Worm (Caenorhabditis elegans) whole organism, young adult: Measurements from ENCODE around the gene age-1.
A peak's percentile ranks its signal among the peaks of the same experiment; 100 is the strongest.

Source experiments
- B0019.2 ChIP-seq: fragments of 200-800 bp; sonication (Bioruptor generic); conservative IDR thresholded peaks from 2 replicates; pipeline ENCODE4 v1.3.6; 2022; ENCODE audit warnings: missing genetic modification reagents, missing genetic modification characterization, missing compliant biosample characterization
- B0336.3 ChIP-seq: fragments of 200-800 bp; sonication (Bioruptor generic); IDR thresholded peaks from 2 replicates; pipeline ENCODE4 v1.3.6; 2022; ENCODE audit warnings: missing genetic modification characterization, missing compliant biosample characterization
- C06A6.2 ChIP-seq: fragments of 200-800 bp; sonication (Bioruptor generic); conservative IDR thresholded peaks from 2 replicates; pipeline ENCODE4 v1.3.6; 2022; ENCODE audit warnings: missing genetic modification characterization, missing compliant biosample characterization
- C17E4.6 ChIP-seq: fragments of 200-800 bp; sonication (Bioruptor generic); IDR thresholded peaks from 2 replicates; pipeline ENCODE4 v1.3.6; 2022; ENCODE audit warnings: missing genetic modification reagents, missing genetic modification characterization, missing compliant biosample characterization
- D2030.7 ChIP-seq: fragments of 200-800 bp; sonication (Bioruptor generic); IDR thresholded peaks from 2 replicates; pipeline ENCODE4 v1.3.6; 2022; ENCODE audit warnings: missing genetic modification reagents, missing genetic modification characterization, missing compliant biosample characterization
- F39B2.1 ChIP-seq: fragments of 200-800 bp; sonication (Bioruptor generic); IDR thresholded peaks from 2 replicates; pipeline ENCODE4 v1.3.6; 2022; ENCODE audit warnings: missing genetic modification reagents, missing genetic modification characterization, missing compliant biosample characterization
- F49E8.2 ChIP-seq: sonication (generic microtip); optimal IDR thresholded peaks from 3 replicates; lab custom pipeline; 2017; ENCODE audit warnings: missing genetic modification characterization, mild to moderate bottlenecking, missing compliant biosample characterization, antibody characterized with exemption, moderate library complexity; ENCODE audit not compliant: insufficient read depth
- Y53G8AR.9 ChIP-seq: fragments of 200-800 bp; sonication (Bioruptor generic); conservative IDR thresholded peaks from 2 replicates; pipeline ENCODE4 v1.3.6; 2022; ENCODE audit warnings: missing genetic modification reagents, missing genetic modification characterization, missing compliant biosample characterization
- Y67H2A.10 ChIP-seq: fragments of 200-800 bp; sonication (Bioruptor generic); conservative IDR thresholded peaks from 2 replicates; pipeline ENCODE4 v1.3.6; 2022; ENCODE audit warnings: missing genetic modification reagents, missing genetic modification characterization, missing compliant biosample characterization
- Y95B8A.8 ChIP-seq: fragments of 200-800 bp; sonication (Bioruptor generic); IDR thresholded peaks from 2 replicates; pipeline ENCODE4 v1.3.6; 2022; ENCODE audit warnings: missing genetic modification reagents, missing genetic modification characterization, missing compliant biosample characterization
- ZK185.1 ChIP-seq: sonication (generic microtip); optimal IDR thresholded peaks from 2 replicates; lab custom pipeline; 2016; ENCODE audit warnings: mild to moderate bottlenecking, missing genetic modification characterization, missing compliant biosample characterization; ENCODE audit not compliant: poor library complexity, severe bottlenecking
- ama-1 ChIP-seq, 3 experiments: fragments of 150-350 bp in 1 of 3; sonication (generic microtip) in 2 of 3; optimal IDR thresholded peaks; 2 replicates each; lab custom pipeline; 2014 to 2018; ENCODE audit warnings: missing biosample characterization in 2 of 3, missing genetic modification characterization in 2 of 3, missing genetic modification reagents in 2 of 3
- aptf-3 ChIP-seq: fragments of 200-800 bp; sonication (Bioruptor generic); IDR thresholded peaks from 2 replicates; pipeline ENCODE4 v1.3.6; 2022; ENCODE audit warnings: missing genetic modification characterization, missing compliant biosample characterization
- athp-1 ChIP-seq: sonication (generic microtip); optimal IDR thresholded peaks from 2 replicates; lab custom pipeline; 2017; ENCODE audit warnings: mild to moderate bottlenecking, missing genetic modification characterization, missing compliant biosample characterization
- attf-5 ChIP-seq: fragments of 200-800 bp; sonication (Bioruptor generic); optimal IDR thresholded peaks from 2 replicates; lab custom pipeline; 2018; ENCODE audit warnings: mild to moderate bottlenecking, missing genetic modification characterization, missing compliant biosample characterization
- attf-6 ChIP-seq: fragments of 200-800 bp; sonication (Bioruptor generic); IDR thresholded peaks from 2 replicates; pipeline ENCODE4 v1.3.6; 2022; ENCODE audit warnings: missing genetic modification reagents, missing genetic modification characterization, missing compliant biosample characterization
- bed-2 ChIP-seq: fragments of 200-800 bp; sonication (Bioruptor generic); IDR thresholded peaks from 2 replicates; pipeline ENCODE4 v1.3.6; 2022; ENCODE audit warnings: missing genetic modification reagents, missing genetic modification characterization, missing compliant biosample characterization
- ccch-3 ChIP-seq: fragments of 200-800 bp; sonication (Bioruptor generic); optimal IDR thresholded peaks from 2 replicates; lab custom pipeline; 2018; ENCODE audit warnings: mild to moderate bottlenecking, missing genetic modification characterization, missing compliant biosample characterization
- ceh-100 ChIP-seq: fragments of 200-800 bp; sonication (Bioruptor generic); IDR thresholded peaks from 2 replicates; pipeline ENCODE4 v1.3.6; 2022; ENCODE audit warnings: missing genetic modification reagents, missing genetic modification characterization, missing compliant biosample characterization
- ceh-27 ChIP-seq: fragments of 200-800 bp; sonication (Bioruptor generic); optimal IDR thresholded peaks from 2 replicates; lab custom pipeline; 2018; ENCODE audit warnings: mild to moderate bottlenecking, missing genetic modification characterization, moderate library complexity, missing compliant biosample characterization
- dox-1 ChIP-seq: fragments of 200-800 bp; sonication (Bioruptor generic); IDR thresholded peaks from 2 replicates; pipeline ENCODE4 v1.3.6; 2022; ENCODE audit warnings: missing genetic modification reagents, missing genetic modification characterization, missing compliant biosample characterization
- dpl-1 ChIP-seq: fragments of 150-350 bp; optimal IDR thresholded peaks from 2 replicates; lab custom pipeline; 2014; ENCODE audit warnings: missing biosample characterization, missing genetic modification reagents, missing genetic modification characterization
- egl-44 ChIP-seq: fragments of 200-800 bp; sonication (Bioruptor generic); IDR thresholded peaks from 2 replicates; pipeline ENCODE4 v1.3.6; 2022; ENCODE audit warnings: missing genetic modification reagents, missing genetic modification characterization, missing compliant biosample characterization
- egrh-3 ChIP-seq: fragments of 200-800 bp; sonication (Bioruptor generic); IDR thresholded peaks from 2 replicates; pipeline ENCODE4 v1.3.6; 2022; ENCODE audit warnings: missing genetic modification reagents, missing genetic modification characterization, missing compliant biosample characterization
- ekl-4 ChIP-seq: fragments of 200-800 bp; sonication (Bioruptor generic); IDR thresholded peaks from 2 replicates; pipeline ENCODE4 v1.3.6; 2022; ENCODE audit warnings: missing genetic modification reagents, missing genetic modification characterization, missing compliant biosample characterization
- ets-4 ChIP-seq: fragments of 200-800 bp; sonication (Bioruptor generic); optimal IDR thresholded peaks from 2 replicates; lab custom pipeline; 2018; ENCODE audit warnings: mild to moderate bottlenecking, missing genetic modification characterization, missing compliant biosample characterization
- fkh-3 ChIP-seq: sonication (generic microtip); optimal IDR thresholded peaks from 2 replicates; lab custom pipeline; 2016; ENCODE audit warnings: mild to moderate bottlenecking, missing genetic modification characterization, missing compliant biosample characterization
- hmg-1.2 ChIP-seq: fragments of 200-800 bp; sonication (Bioruptor generic); IDR thresholded peaks from 2 replicates; pipeline ENCODE4 v1.3.6; 2022; ENCODE audit warnings: missing genetic modification reagents, missing genetic modification characterization, missing compliant biosample characterization
- hmg-20 ChIP-seq: fragments of 200-800 bp; sonication (Bioruptor generic); IDR thresholded peaks from 2 replicates; pipeline ENCODE4 v1.3.6; 2022; ENCODE audit warnings: missing genetic modification reagents, missing genetic modification characterization, missing compliant biosample characterization
- hsf-1 ChIP-seq: fragments of 200-800 bp; sonication (Bioruptor generic); IDR thresholded peaks from 2 replicates; pipeline ENCODE4 v1.3.6; 2022; ENCODE audit warnings: missing genetic modification reagents, missing genetic modification characterization, missing compliant biosample characterization
- let-607 ChIP-seq, 2 experiments: fragments of 200-800 bp in 1 of 2; sonication (Bioruptor generic) in 1 of 2; sonication (generic microtip) in 1 of 2; optimal IDR thresholded peaks; 2 replicates each; lab custom pipeline; 2016 to 2018; ENCODE audit warnings: mild to moderate bottlenecking in 2 of 2, missing compliant biosample characterization in 2 of 2, missing genetic modification characterization in 2 of 2, moderate library complexity in 2 of 2, missing genotype in 1 of 2
- lin-35 ChIP-seq, 3 experiments: fragments of 150-350 bp in 2 of 3; sonication (generic microtip) in 1 of 3; optimal IDR thresholded peaks; 2 replicates each; lab custom pipeline; 2014 to 2018; ENCODE audit warnings: missing biosample characterization in 3 of 3, missing genetic modification characterization in 3 of 3, missing genetic modification reagents in 3 of 3
- lin-40 ChIP-seq: sonication (generic microtip); optimal IDR thresholded peaks from 2 replicates; lab custom pipeline; 2016; ENCODE audit warnings: missing genetic modification characterization, mild to moderate bottlenecking, missing compliant biosample characterization, missing genotype, missing genetic modification reagents
- lsl-1 ChIP-seq: fragments of 200-800 bp; sonication (Bioruptor generic); optimal IDR thresholded peaks from 2 replicates; lab custom pipeline; 2018; ENCODE audit warnings: mild to moderate bottlenecking, missing genetic modification characterization, moderate library complexity, missing compliant biosample characterization
- madf-3 ChIP-seq: fragments of 200-800 bp; sonication (Bioruptor generic); IDR thresholded peaks from 2 replicates; pipeline ENCODE4 v1.3.6; 2022; ENCODE audit warnings: missing genetic modification reagents, missing genetic modification characterization, missing compliant biosample characterization
- madf-8 ChIP-seq: fragments of 200-800 bp; sonication (Bioruptor generic); conservative IDR thresholded peaks from 2 replicates; pipeline ENCODE4 v1.3.6; 2022; ENCODE audit warnings: missing genetic modification reagents, missing genetic modification characterization, missing compliant biosample characterization
- mel-28 ChIP-seq: sonication (generic microtip); optimal IDR thresholded peaks from 2 replicates; lab custom pipeline; 2016; ENCODE audit warnings: borderline replicate concordance, mild to moderate bottlenecking, missing genetic modification characterization, missing compliant biosample characterization
- nfya-2 ChIP-seq: fragments of 200-800 bp; sonication (Bioruptor generic); IDR thresholded peaks from 2 replicates; pipeline ENCODE4 v1.3.6; 2022; ENCODE audit warnings: missing genetic modification reagents, missing genetic modification characterization, missing compliant biosample characterization
- nfyb-1 ChIP-seq: fragments of 200-800 bp; sonication (Bioruptor generic); IDR thresholded peaks from 2 replicates; pipeline ENCODE4 v1.3.6; 2022; ENCODE audit warnings: missing genetic modification reagents, missing genetic modification characterization, missing compliant biosample characterization
- pha-4 ChIP-seq: fragments of 150-350 bp; sonication (generic microtip); optimal IDR thresholded peaks from 2 replicates; lab custom pipeline; 2014; ENCODE audit warnings: missing biosample characterization, missing genetic modification reagents, missing genetic modification characterization
- sdz-38 ChIP-seq: sonication (generic microtip); optimal IDR thresholded peaks from 2 replicates; lab custom pipeline; 2016; ENCODE audit warnings: missing genotype, missing genetic modification characterization, missing compliant biosample characterization
- snpc-1.1 ChIP-seq: sonication (generic microtip); optimal IDR thresholded peaks from 2 replicates; lab custom pipeline; 2017; ENCODE audit warnings: missing genetic modification characterization, mild to moderate bottlenecking, missing compliant biosample characterization, antibody characterized with exemption, moderate library complexity, missing genotype, missing genetic modification reagents; ENCODE audit not compliant: insufficient read depth
- tlf-1 ChIP-seq: fragments of 200-800 bp; sonication (Bioruptor generic); optimal IDR thresholded peaks from 2 replicates; lab custom pipeline; 2018; ENCODE audit warnings: mild to moderate bottlenecking, missing genetic modification characterization, missing compliant biosample characterization
- unc-130 ChIP-seq: sonication (generic microtip); optimal IDR thresholded peaks from 2 replicates; lab custom pipeline; 2016; ENCODE audit warnings: missing genetic modification reagents, missing genetic modification characterization, missing compliant biosample characterization
- xnd-1 ChIP-seq: sonication (generic microtip); optimal IDR thresholded peaks from 2 replicates; lab custom pipeline; 2016; ENCODE audit warnings: missing genotype, missing genetic modification reagents, missing genetic modification characterization, missing compliant biosample characterization
- zfh-2 ChIP-seq: fragments of 200-800 bp; sonication (Bioruptor generic); conservative IDR thresholded peaks from 2 replicates; pipeline ENCODE4 v1.3.6; 2022; ENCODE audit warnings: missing genetic modification reagents, missing genetic modification characterization, missing compliant biosample characterization
- zim-3 ChIP-seq: sonication (generic microtip); optimal IDR thresholded peaks from 2 replicates; lab custom pipeline; 2017; ENCODE audit warnings: mild to moderate bottlenecking, missing genetic modification characterization, moderate library complexity, missing compliant biosample characterization
- ztf-18 ChIP-seq: sonication (generic microtip); optimal IDR thresholded peaks from 2 replicates; lab custom pipeline; 2016; ENCODE audit warnings: missing genotype, mild to moderate bottlenecking, missing genetic modification characterization, missing compliant biosample characterization
- ztf-6 ChIP-seq: fragments of 200-800 bp; sonication (Bioruptor generic); IDR thresholded peaks from 2 replicates; pipeline ENCODE4 v1.3.6; 2022; ENCODE audit warnings: missing genetic modification reagents, missing genetic modification characterization, missing compliant biosample characterization

The age-1 gene

ce11 chrII:11544714-11545113 lies 17.9 kb upstream of the age-1 start, which contains the start of gene F54D5.9:
F54D5.9 (minus strand) TSS chrII:11544828.
- TF ChIP-seq lsl-1, result peak; percentile 87
- no peak for TF ChIP-seq athp-1 (tag; lab: Kevin White, UChicago)
- TF ChIP-seq nfya-2 (GFP tag; lab: Robert Waterston, UW), result no peak
- no peak for TF ChIP-seq C06A6.2 (GFP tag; lab: Robert Waterston, UW)
- TF ChIP-seq ceh-100 (GFP tag; lab: Robert Waterston, UW), result no peak
- TF ChIP-seq zim-3, result no peak
- no peak for TF ChIP-seq unc-130 (GFP tag; lab: Kevin White, UChicago)
- TF ChIP-seq ekl-4 (GFP tag; lab: Robert Waterston, UW), result no peak
- TF ChIP-seq ztf-6 (GFP tag; lab: Robert Waterston, UW), result no peak
- TF ChIP-seq bed-2, result no peak
- TF ChIP-seq C17E4.6, result no peak
- no peak for TF ChIP-seq ceh-27 (GFP tag; lab: Kevin White, UChicago)
- peak; percentile 80 for TF ChIP-seq madf-8 (GFP tag; lab: Robert Waterston, UW)
- TF ChIP-seq F39B2.1, result no peak
- no peak for TF ChIP-seq sdz-38 (tag; lab: Kevin White, UChicago)
- no peak for TF ChIP-seq lin-40 (tag; lab: Kevin White, UChicago)
- no peak for TF ChIP-seq tlf-1 (GFP tag; lab: Kevin White, UChicago)
- TF ChIP-seq nfyb-1, result no peak
- no peak for TF ChIP-seq zfh-2 (GFP tag; lab: Robert Waterston, UW)
- peak; percentile 72 for TF ChIP-seq hsf-1 (GFP tag; lab: Robert Waterston, UW)
- no peak for TF ChIP-seq Y67H2A.10 (GFP tag; lab: Robert Waterston, UW)
- peak; percentile 36 for TF ChIP-seq dpl-1
- TF ChIP-seq xnd-1, result peak; percentile 55
- TF ChIP-seq hmg-20 (GFP tag; lab: Robert Waterston, UW), result no peak
- no peak for TF ChIP-seq ama-1 (optimal IDR thresholded peaks at IDR 0.05; lab: Kevin White, UChicago)
- TF ChIP-seq ama-1 (GFP tag; optimal IDR thresholded peaks at IDR 0.05; lab: Kevin White, UChicago), result no peak
- no peak for TF ChIP-seq snpc-1.1 (tag; lab: Kevin White, UChicago)
- TF ChIP-seq lin-35 (GFP tag; optimal IDR thresholded peaks at IDR 0.05; lab: Kevin White, UChicago), result no peak
- TF ChIP-seq Y95B8A.8 (GFP tag; lab: Robert Waterston, UW), result no peak
- no peak for TF ChIP-seq egrh-3 (GFP tag; lab: Robert Waterston, UW)
- no peak for TF ChIP-seq let-607 (tag; optimal IDR thresholded peaks at IDR 0.05; lab: Kevin White, UChicago)
- no peak for TF ChIP-seq attf-5 (GFP tag; lab: Kevin White, UChicago)
- no peak for TF ChIP-seq fkh-3 (tag; lab: Kevin White, UChicago)
- TF ChIP-seq B0019.2 (GFP tag; lab: Robert Waterston, UW), result no peak
- TF ChIP-seq ZK185.1 (tag; lab: Kevin White, UChicago), result no peak
- TF ChIP-seq aptf-3 (GFP tag; lab: Robert Waterston, UW), result no peak
- TF ChIP-seq B0336.3, result no peak
- no peak for TF ChIP-seq egl-44 (GFP tag; lab: Robert Waterston, UW)
- no peak for TF ChIP-seq attf-6 (GFP tag; lab: Robert Waterston, UW)
- no peak for TF ChIP-seq Y53G8AR.9 (GFP tag; lab: Robert Waterston, UW)
- TF ChIP-seq pha-4 (tag; lab: Kevin White, UChicago), result no peak
- no peak for TF ChIP-seq ztf-18 (tag; lab: Kevin White, UChicago)
- TF ChIP-seq mel-28 (tag; lab: Kevin White, UChicago), result no peak
- no peak for TF ChIP-seq dox-1 (GFP tag; lab: Robert Waterston, UW)
- TF ChIP-seq ccch-3 (GFP tag; lab: Kevin White, UChicago), result no peak
- peak; percentile 56 for TF ChIP-seq D2030.7 (GFP tag; lab: Robert Waterston, UW)
- no peak for TF ChIP-seq ets-4 (GFP tag; lab: Kevin White, UChicago)
- TF ChIP-seq madf-3 (GFP tag; lab: Robert Waterston, UW), result no peak
- peak; percentile 5 for TF ChIP-seq F49E8.2 (tag; lab: Kevin White, UChicago)
- TF ChIP-seq hmg-1.2, result peak; percentile 16; the same call in 1 of the 2 replicates
